Fruit fly (Drosophila melanogaster): ENCODE results near the gene smog.

smog gene

dm6 chr2L:4891914-4892469 lies 39.3 kb downstream of the smog start, which contains the start of gene CG3036:
CG3036 (plus strand) TSS chr2L:4892112.
- TF ChIP-seq CrebB (tag; optimal IDR thresholded peaks at IDR 0.05) (peak; percentile 51), ewg (GFP tag; optimal IDR thresholded peaks at IDR 0.05) (peak; percentile 91), CG2129 (GFP tag; IDR thresholded peaks at IDR 0.05; ENCODE audit: partially characterized antibody) (no peak), Myb (GFP tag; optimal IDR thresholded peaks at IDR 0.05) (peak; percentile 6), CG7928 (GFP tag; optimal IDR thresholded peaks at IDR 0.05) (no peak), pan (optimal IDR thresholded peaks at IDR 0.05) (no peak), pan (GFP tag; optimal IDR thresholded peaks at IDR 0.05 in 1 of 2, IDR thresholded peaks at IDR 0.05 in 1 of 2) (peak in 1 of 2 experiments; percentile 44), CG15011 (GFP tag; optimal IDR thresholded peaks at IDR 0.05) (no peak), ERR (GFP tag; optimal IDR thresholded peaks at IDR 0.05) (peak; percentile 49), H15 (GFP tag; IDR thresholded peaks at IDR 0.05) (no peak), CG32772 (GFP tag; IDR thresholded peaks at IDR 0.05) (no peak), vvl (GFP tag; IDR thresholded peaks at IDR 0.05) (peak; percentile 72), ara (GFP tag; IDR thresholded peaks at IDR 0.05) (0 out of 2 replicates have a peak, but pooled peaks have one; percentile 16), lov (optimal IDR thresholded peaks at IDR 0.05) (no peak), lov (GFP tag; IDR thresholded peaks at IDR 0.05) (peak; percentile 51; the same call in 1 of the 3 replicates), CG18764 (GFP tag; optimal IDR thresholded peaks at IDR 0.05) (no peak), CG7963 (GFP tag; IDR thresholded peaks at IDR 0.05; ENCODE audit: partially characterized antibody) (peak; percentile 37; the same call in 2 of the 3 replicates), CG14710 (tag; optimal IDR thresholded peaks at IDR 0.05) (peak; percentile 9), Dbx (GFP tag; IDR thresholded peaks at IDR 0.05) (0 out of 3 replicates have a peak, but pooled peaks have one; percentile 48), pros (GFP tag; optimal IDR thresholded peaks at IDR 0.05) (peak; percentile 30), CG7839 (tag; optimal IDR thresholded peaks at IDR 0.05) (peak; percentile 27), CG18262 (tag; optimal IDR thresholded peaks at IDR 0.05) (peak; percentile 4), klu (GFP tag; IDR thresholded peaks at IDR 0.05) (no peak), lab (GFP tag; optimal IDR thresholded peaks at IDR 0.05) (peak; percentile 64), psq (GFP tag; optimal IDR thresholded peaks at IDR 0.05) (peak; percentile 4), cg (GFP tag; optimal IDR thresholded peaks at IDR 0.05) (peak; percentile 34), CG6813 (GFP tag; optimal IDR thresholded peaks at IDR 0.05) (no peak), CG15696 (tag; optimal IDR thresholded peaks at IDR 0.05) (peak; percentile 3), BtbVII (GFP tag; optimal IDR thresholded peaks at IDR 0.05) (peak; percentile 67), Hmr (GFP tag; optimal IDR thresholded peaks at IDR 0.05) (peak; percentile 35), Ravus (GFP tag; IDR thresholded peaks at IDR 0.05) (no peak), Fer2 (tag; optimal IDR thresholded peaks at IDR 0.05) (no peak), CG7556 (GFP tag; optimal IDR thresholded peaks at IDR 0.05) (peak; percentile 26), gsb-n (tag; optimal IDR thresholded peaks at IDR 0.05) (peak; percentile 39), NfI (GFP tag; optimal IDR thresholded peaks at IDR 0.05) (peak; percentile 35), Stat92E (GFP tag; optimal IDR thresholded peaks at IDR 0.05) (peak in 1 of 3 experiments; percentile 81), TFAM (GFP tag; optimal IDR thresholded peaks at IDR 0.05) (no peak), CG13287 (GFP tag; IDR thresholded peaks at IDR 0.05; ENCODE audit: partially characterized antibody) (peak; percentile 66; the same call in 1 of the 2 replicates), Fer3 (tag; optimal IDR thresholded peaks at IDR 0.05) (no peak), shn (GFP tag; optimal IDR thresholded peaks at IDR 0.05) (peak; percentile 34), kah (GFP tag; optimal IDR thresholded peaks at IDR 0.05) (peak; percentile 91), ssp (GFP tag; IDR thresholded peaks at IDR 0.05) (no peak), CG12391 (tag; optimal IDR thresholded peaks at IDR 0.05) (peak; percentile 20), hth (optimal IDR thresholded peaks at IDR 0.05) (no peak), btn (GFP tag; optimal IDR thresholded peaks at IDR 0.05) (no peak), CG8388 (GFP tag; optimal IDR thresholded peaks at IDR 0.05) (peak; percentile 3), HHEX (GFP tag; optimal IDR thresholded peaks at IDR 0.05) (peak; percentile 8), CG11696 (GFP tag; IDR thresholded peaks at IDR 0.05) (no peak), grn (GFP tag; optimal IDR thresholded peaks at IDR 0.05) (peak; percentile 45), CG31365 (tag; optimal IDR thresholded peaks at IDR 0.05) (peak; percentile 6)
